Worm (Caenorhabditis elegans) whole organism, L1 larva: ENCODE measurements around the gene nspb-9.
A peak's percentile ranks its signal among the peaks of the same experiment; 100 is the strongest.

Source experiments
- C16A3.4 ChIP-seq: fragments of 150-350 bp; optimal IDR thresholded peaks from 2 replicates; lab custom pipeline; 2014; ENCODE audit warnings: missing biosample characterization, missing genetic modification characterization
- ama-1 ChIP-seq: fragments of 150-350 bp; optimal IDR thresholded peaks from 2 replicates; lab custom pipeline; 2014
- blmp-1 ChIP-seq: fragments of 150-350 bp; optimal IDR thresholded peaks from 2 replicates; lab custom pipeline; 2014; ENCODE audit warnings: missing biosample characterization, missing genetic modification characterization
- ceh-88 ChIP-seq: fragments of 200-800 bp; sonication (Bioruptor generic); IDR thresholded peaks from 2 replicates; pipeline ENCODE4 v1.3.6; 2022; ENCODE audit warnings: missing genetic modification characterization, missing compliant biosample characterization
- efl-1 ChIP-seq, 4 experiments: fragments of 150-350 bp; optimal IDR thresholded peaks in 3 of 4; peaks in 1 of 4; 1 replicate in 1 of 4; 2 replicates in 3 of 4; lab custom pipeline; 2014; ENCODE audit warnings: missing biosample characterization in 2 of 4, missing genetic modification characterization in 2 of 4, missing genetic modification reagents in 2 of 4
- efl-3 ChIP-seq: fragments of 200-800 bp; sonication (Bioruptor generic); optimal IDR thresholded peaks from 2 replicates; lab custom pipeline; 2018; ENCODE audit warnings: mild to moderate bottlenecking, missing genetic modification characterization, missing compliant biosample characterization
- egl-13 ChIP-seq: sonication (generic microtip); optimal IDR thresholded peaks from 2 replicates; lab custom pipeline; 2016; ENCODE audit warnings: missing genotype, missing genetic modification reagents, missing genetic modification characterization, missing compliant biosample characterization
- elt-2 ChIP-seq: sonication (generic microtip); optimal IDR thresholded peaks from 2 replicates; lab custom pipeline; 2016; ENCODE audit warnings: missing genetic modification characterization, mild to moderate bottlenecking, inconsistent platforms, missing compliant biosample characterization, missing genetic modification reagents
- elt-3 ChIP-seq, 6 experiments: fragments of 150-350 bp in 1 of 6; sonication (generic microtip); optimal IDR thresholded peaks; 2 replicates each; lab custom pipeline; 2017 to 2018; ENCODE audit warnings: missing biosample characterization in 6 of 6, missing genetic modification characterization in 6 of 6, inconsistent platforms in 1 of 6
- fkh-4 ChIP-seq: sonication (generic microtip); optimal IDR thresholded peaks from 2 replicates; lab custom pipeline; 2016; ENCODE audit warnings: missing compliant biosample characterization, missing genetic modification characterization, borderline replicate concordance
- fos-1 ChIP-seq: fragments of 150-350 bp; optimal IDR thresholded peaks from 2 replicates; lab custom pipeline; 2014; ENCODE audit warnings: missing biosample characterization, missing genetic modification characterization
- hpl-2 ChIP-seq: fragments of 150-350 bp; optimal IDR thresholded peaks from 2 replicates; lab custom pipeline; 2014; ENCODE audit warnings: missing biosample characterization, missing genetic modification reagents, missing genetic modification characterization
- irx-1 ChIP-seq: sonication (generic microtip); optimal IDR thresholded peaks from 2 replicates; lab custom pipeline; 2016; ENCODE audit warnings: missing genetic modification characterization, missing compliant biosample characterization
- jun-1 ChIP-seq: fragments of 150-350 bp; optimal IDR thresholded peaks from 2 replicates; lab custom pipeline; 2014; ENCODE audit warnings: missing biosample characterization, missing genetic modification reagents, missing genetic modification characterization
- lin-13 ChIP-seq: fragments of 150-350 bp; optimal IDR thresholded peaks from 2 replicates; lab custom pipeline; 2014; ENCODE audit warnings: missing biosample characterization, missing genetic modification reagents, missing genetic modification characterization
- lin-14 ChIP-seq: fragments of 200-800 bp; sonication (Bioruptor generic); optimal IDR thresholded peaks from 2 replicates; lab custom pipeline; 2018; ENCODE audit warnings: mild to moderate bottlenecking, missing genetic modification characterization, moderate library complexity, missing compliant biosample characterization
- lin-15B ChIP-seq: fragments of 150-350 bp; sonication (generic microtip); optimal IDR thresholded peaks from 3 replicates; lab custom pipeline; 2014; ENCODE audit warnings: missing biosample characterization, missing genetic modification characterization
- lin-35 ChIP-seq, 2 experiments: fragments of 150-350 bp; optimal IDR thresholded peaks; 2 replicates each; lab custom pipeline; 2014; ENCODE audit warnings: missing biosample characterization in 2 of 2, missing genetic modification characterization in 2 of 2, missing genetic modification reagents in 2 of 2
- mab-9 ChIP-seq: fragments of 200-800 bp; sonication (Bioruptor generic); IDR thresholded peaks from 2 replicates; pipeline ENCODE4 v1.3.6; 2022; ENCODE audit warnings: missing genetic modification reagents, missing genetic modification characterization, missing compliant biosample characterization
- mdl-1 ChIP-seq, 2 experiments: fragments of 150-350 bp; optimal IDR thresholded peaks; 2 replicates each; lab custom pipeline; 2014 to 2017; ENCODE audit warnings: missing biosample characterization in 2 of 2, missing genetic modification characterization in 2 of 2, inconsistent platforms in 1 of 2
- mep-1 ChIP-seq: fragments of 150-350 bp; optimal IDR thresholded peaks from 2 replicates; lab custom pipeline; 2014; ENCODE audit warnings: missing biosample characterization, missing genetic modification characterization
- nhr-11 ChIP-seq: fragments of 150-350 bp; optimal IDR thresholded peaks from 2 replicates; lab custom pipeline; 2014; ENCODE audit warnings: missing biosample characterization, missing genetic modification characterization
- nhr-28 ChIP-seq: fragments of 150-350 bp; optimal IDR thresholded peaks from 2 replicates; lab custom pipeline; 2014; ENCODE audit warnings: missing biosample characterization, missing genetic modification characterization
- nhr-85 ChIP-seq: sonication (generic microtip); peaks from one replicate; lab custom pipeline; 2016; ENCODE audit warnings: missing genetic modification characterization, inconsistent platforms, missing compliant biosample characterization
- pax-3 ChIP-seq: fragments of 200-800 bp; sonication (Bioruptor generic); optimal IDR thresholded peaks from 2 replicates; lab custom pipeline; 2018; ENCODE audit warnings: mild to moderate bottlenecking, missing genetic modification characterization, moderate library complexity, missing compliant biosample characterization
- pqm-1 ChIP-seq: sonication (generic microtip); optimal IDR thresholded peaks from 3 replicates; lab custom pipeline; 2017; ENCODE audit warnings: missing biosample characterization, missing genetic modification characterization
- sox-4 ChIP-seq: sonication (generic microtip); optimal IDR thresholded peaks from 2 replicates; lab custom pipeline; 2016; ENCODE audit warnings: missing genetic modification characterization, missing compliant biosample characterization
- sptf-1 ChIP-seq: fragments of 150-350 bp; optimal IDR thresholded peaks from 2 replicates; lab custom pipeline; 2014; ENCODE audit warnings: missing biosample characterization, missing genetic modification characterization
- tbx-2 ChIP-seq: sonication (generic microtip); optimal IDR thresholded peaks from 2 replicates; lab custom pipeline; 2016; ENCODE audit warnings: missing genetic modification characterization, missing compliant biosample characterization
- tlp-1 ChIP-seq: fragments of 150-350 bp; optimal IDR thresholded peaks from 2 replicates; lab custom pipeline; 2014; ENCODE audit warnings: missing biosample characterization, missing genetic modification characterization
- unc-62 ChIP-seq: fragments of 150-350 bp; optimal IDR thresholded peaks from 2 replicates; lab custom pipeline; 2014; ENCODE audit warnings: missing biosample characterization, missing genetic modification reagents, missing genetic modification characterization
- zip-4 ChIP-seq: fragments of 200-800 bp; sonication (Bioruptor generic); optimal IDR thresholded peaks from 2 replicates; lab custom pipeline; 2018; ENCODE audit warnings: mild to moderate bottlenecking, missing genetic modification characterization, moderate library complexity, missing compliant biosample characterization
- ztf-4 ChIP-seq: fragments of 150-350 bp; optimal IDR thresholded peaks from 2 replicates; lab custom pipeline; 2014; ENCODE audit warnings: missing biosample characterization, missing genetic modification characterization

nspb-9 gene

ce11 chrII:14602735-14603134 is 22.1 kb downstream of the nspb-9 start:
- no peak for TF ChIP-seq ceh-88 (GFP tag; lab: Robert Waterston, UW)
- no peak for TF ChIP-seq efl-1 (optimal IDR thresholded peaks at IDR 0.05; lab: Kevin White, UChicago)
- TF ChIP-seq efl-1 (GFP tag; optimal IDR thresholded peaks at IDR 0.05 in 1 of 2; lab: Kevin White, UChicago): peak in 1 of 2 experiments; percentile 51
- TF ChIP-seq, all 84 proteins: peak for 1

ce11 chrII:14604261-14604660 is 23.6 kb downstream of the nspb-9 start:
- no peak for TF ChIP-seq lin-13
- TF ChIP-seq egl-13: no peak
- TF ChIP-seq fos-1: no peak
- no peak for TF ChIP-seq pqm-1 (tag; lab: Kevin White, UChicago)
- no peak for TF ChIP-seq efl-3 (GFP tag; lab: Kevin White, UChicago)
- no peak for TF ChIP-seq lin-14 (GFP tag; lab: Kevin White, UChicago)
- TF ChIP-seq sptf-1 (tag; lab: Kevin White, UChicago): no peak
- no peak for TF ChIP-seq pax-3 (tag; lab: Kevin White, UChicago)
- TF ChIP-seq elt-2 (tag; lab: Kevin White, UChicago): peak; percentile 15
- TF ChIP-seq unc-62: no peak
- TF ChIP-seq ztf-4 (tag; lab: Kevin White, UChicago): peak; percentile 49
- no peak for TF ChIP-seq nhr-28 (tag; lab: Kevin White, UChicago)

ce11 chrII:14605026-14605425 is 24.4 kb downstream of the nspb-9 start:
- TF ChIP-seq C16A3.4 (tag; lab: Kevin White, UChicago) (no peak), nhr-28 (tag; lab: Kevin White, UChicago) (no peak), sptf-1 (tag; lab: Kevin White, UChicago) (no peak), tlp-1 (tag; lab: Kevin White, UChicago) (no peak), ama-1 (lab: Kevin White, UChicago) (no peak), hpl-2 (GFP tag; lab: Kevin White, UChicago) (no peak), jun-1 (tag; lab: Kevin White, UChicago) (no peak), sox-4 (no peak), irx-1 (tag; lab: Kevin White, UChicago) (no peak), egl-13 (no peak), mdl-1 (tag; optimal IDR thresholded peaks at IDR 0.05; lab: Kevin White, UChicago) (no peak), zip-4 (GFP tag; lab: Kevin White, UChicago) (no peak), fkh-4 (tag; lab: Kevin White, UChicago) (no peak), elt-3 (tag; optimal IDR thresholded peaks at IDR 0.05; lab: Kevin White, UChicago) (no peak), lin-15B (tag; lab: Kevin White, UChicago) (no peak), nhr-11 (tag; lab: Kevin White, UChicago) (no peak)

ce11 chrII:14605479-14605878 is 24.8 kb downstream of the nspb-9 start, which contains the start of gene F19H8.2:
Gene F19H8.2, minus strand, starts transcription at chrII:14605869.
- no peak for TF ChIP-seq mab-9 (GFP tag; lab: Robert Waterston, UW)
- TF ChIP-seq blmp-1 (tag; lab: Kevin White, UChicago): peak; percentile 84
- peak; percentile 68 for TF ChIP-seq nhr-85 (tag; lab: Kevin White, UChicago)
- peak; percentile 12 for TF ChIP-seq mep-1 (tag; lab: Kevin White, UChicago)

ce11 chrII:14606172-14606571 is 25.5 kb downstream of the nspb-9 start, which contains the start of gene arl-3:
Gene arl-3, plus strand, starts transcription at chrII:14606472.
- no peak for TF ChIP-seq efl-1 (optimal IDR thresholded peaks at IDR 0.05; lab: Kevin White, UChicago)
- peak in 1 of 2 experiments; percentile 74 for TF ChIP-seq efl-1 (GFP tag; optimal IDR thresholded peaks at IDR 0.05 in 1 of 2; lab: Kevin White, UChicago)
- TF ChIP-seq nhr-28 (tag; lab: Kevin White, UChicago): no peak
- TF ChIP-seq tbx-2 (tag; lab: Kevin White, UChicago): no peak
- no peak for TF ChIP-seq tlp-1 (tag; lab: Kevin White, UChicago)
- no peak for TF ChIP-seq blmp-1 (tag; lab: Kevin White, UChicago)
- TF ChIP-seq nhr-11 (tag; lab: Kevin White, UChicago): no peak
- no peak for TF ChIP-seq hpl-2 (GFP tag; lab: Kevin White, UChicago)
- TF ChIP-seq lin-35 (GFP tag; optimal IDR thresholded peaks at IDR 0.05; lab: Kevin White, UChicago): no peak
